ENCODE assay signal across 1 fruit fly cellular context in the genomic region with DNA sequence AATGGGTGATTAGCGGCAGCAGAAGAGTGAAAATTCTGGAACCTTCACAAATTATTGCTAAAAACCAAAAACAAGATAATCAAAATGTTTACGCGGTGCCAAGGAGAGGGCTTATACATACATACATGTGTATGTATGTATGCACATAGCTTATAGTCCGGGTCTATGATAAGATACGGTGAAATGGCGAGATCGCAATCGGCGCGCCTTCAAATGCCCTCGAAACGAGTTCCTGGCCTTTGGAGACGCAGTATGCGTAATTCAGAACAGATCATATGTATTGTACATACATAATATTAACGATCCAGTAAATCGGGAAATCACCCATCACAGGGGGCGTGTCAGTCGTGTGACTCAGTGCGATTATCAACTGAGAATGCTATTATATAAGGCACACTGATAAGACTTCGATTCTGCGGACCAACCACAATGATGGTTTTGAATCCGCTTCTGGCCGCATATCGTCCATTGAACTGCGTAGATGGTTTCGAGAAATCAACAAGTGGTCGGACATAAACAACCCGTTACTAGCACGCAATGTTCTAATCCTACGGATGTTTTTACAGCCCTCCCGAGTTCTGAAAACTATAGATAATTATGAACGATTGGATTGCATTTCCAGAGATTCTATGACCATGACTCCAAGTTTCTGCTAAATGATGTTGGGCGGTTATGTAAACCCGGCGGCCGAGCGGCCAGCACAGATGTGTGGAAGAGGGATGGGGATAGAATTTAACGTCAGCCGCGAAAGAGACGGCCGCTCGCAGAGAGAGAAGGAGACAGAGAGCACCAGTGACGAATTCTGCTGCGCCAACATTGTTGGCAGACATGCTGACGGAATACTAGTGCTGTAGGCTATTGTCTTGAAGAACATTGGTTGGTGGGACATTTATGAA.
TF ChIP-seq lines count a peak whose summit lies in the region.

No protein-coding gene starts in this region.

TF ChIP-seq in whole organism, embryonic, 481 proteins besides CTCF, POLR2A, EP300 and RAD21 (continued from another document and continues in another):
- peak; percentile 88 for TF ChIP-seq Med (GFP tag; lab: Kevin White, UChicago)
- no peak for TF ChIP-seq CG6813 (GFP tag; optimal IDR thresholded peaks at IDR 0.05; lab: Kevin White, UChicago)
- TF ChIP-seq Oli (tag; optimal IDR thresholded peaks at IDR 0.05; lab: Kevin White, UChicago), result no peak
- no peak for TF ChIP-seq CG33557 (GFP tag; optimal IDR thresholded peaks at IDR 0.05; lab: Kevin White, UChicago)
- no peak for TF ChIP-seq E2f2 (GFP tag; IDR thresholded peaks at IDR 0.05; lab: Robert Waterston, UW)
- no peak for TF ChIP-seq H2.0 (GFP tag; IDR thresholded peaks at IDR 0.05; lab: Robert Waterston, UW)
- no peak for TF ChIP-seq lilli (GFP tag; optimal IDR thresholded peaks at IDR 0.05; lab: Kevin White, UChicago)
- peak; percentile 28 for TF ChIP-seq row (GFP tag; IDR thresholded peaks at IDR 0.05; lab: Robert Waterston, UW)
- TF ChIP-seq Drgx (GFP tag; IDR thresholded peaks at IDR 0.05; lab: Robert Waterston, UW), result no peak
- no peak for TF ChIP-seq CG11247 (GFP tag; IDR thresholded peaks at IDR 0.05; lab: Robert Waterston, UW)
- TF ChIP-seq odd (GFP tag; optimal IDR thresholded peaks at IDR 0.05; lab: Kevin White, UChicago), result no peak
- TF ChIP-seq ap (GFP tag; IDR thresholded peaks at IDR 0.05; lab: Robert Waterston, UW), result no peak
- no peak for TF ChIP-seq Awh (GFP tag; IDR thresholded peaks at IDR 0.05; lab: Robert Waterston, UW)
- TF ChIP-seq Mad (GFP tag; optimal IDR thresholded peaks at IDR 0.05; lab: Kevin White, UChicago), result no peak
- TF ChIP-seq CG17359 (tag; optimal IDR thresholded peaks at IDR 0.05; lab: Kevin White, UChicago), result no peak
- peak; percentile 4 for TF ChIP-seq cad (GFP tag; optimal IDR thresholded peaks at IDR 0.05; lab: Kevin White, UChicago)
- TF ChIP-seq CG9817 (tag; optimal IDR thresholded peaks at IDR 0.05; lab: Kevin White, UChicago), result no peak
- TF ChIP-seq CG2678 (tag; optimal IDR thresholded peaks at IDR 0.05; lab: Kevin White, UChicago), result no peak
- TF ChIP-seq Bdp1 (GFP tag; optimal IDR thresholded peaks at IDR 0.05; lab: Kevin White, UChicago), result no peak
- no peak for TF ChIP-seq schlank (tag; optimal IDR thresholded peaks at IDR 0.05; lab: Kevin White, UChicago)
- TF ChIP-seq ind (GFP tag; optimal IDR thresholded peaks at IDR 0.05; lab: Kevin White, UChicago), result no peak
- TF ChIP-seq CG9215 (GFP tag; IDR thresholded peaks at IDR 0.05; lab: Robert Waterston, UW), result no peak
- TF ChIP-seq stwl (tag; optimal IDR thresholded peaks at IDR 0.05; lab: Kevin White, UChicago), result peak; percentile 3
- TF ChIP-seq CG16813 (GFP tag; IDR thresholded peaks at IDR 0.05; lab: Robert Waterston, UW; ENCODE audit: partially characterized antibody), result no peak
- TF ChIP-seq CG17912 (GFP tag; optimal IDR thresholded peaks at IDR 0.05; lab: Kevin White, UChicago), result no peak
- TF ChIP-seq Eip74EF (GFP tag; optimal IDR thresholded peaks at IDR 0.05; lab: Kevin White, UChicago), result peak in 1 of 2 experiments; percentile 18
- TF ChIP-seq dpn (GFP tag; optimal IDR thresholded peaks at IDR 0.05; lab: Kevin White, UChicago), result no peak
- no peak for TF ChIP-seq dimm (GFP tag; IDR thresholded peaks at IDR 0.05; lab: Robert Waterston, UW)
- no peak for TF ChIP-seq Elba2 (GFP tag; optimal IDR thresholded peaks at IDR 0.05; lab: Kevin White, UChicago)
- TF ChIP-seq dan (GFP tag; IDR thresholded peaks at IDR 0.05; lab: Robert Waterston, UW), result no peak
- TF ChIP-seq otp (GFP tag; IDR thresholded peaks at IDR 0.05; lab: Robert Waterston, UW), result 0 out of 3 replicates have a peak, but pooled peaks have one; percentile 27
- TF ChIP-seq CG32532 (GFP tag; IDR thresholded peaks at IDR 0.05; lab: Robert Waterston, UW), result peak; percentile 5; the same call in 1 of the 2 replicates
- peak; percentile 65 for TF ChIP-seq exex (tag; optimal IDR thresholded peaks at IDR 0.05; lab: Kevin White, UChicago)
- TF ChIP-seq bab2 (GFP tag; optimal IDR thresholded peaks at IDR 0.05; lab: Kevin White, UChicago), result no peak
- TF ChIP-seq unc-4 (GFP tag; IDR thresholded peaks at IDR 0.05; lab: Robert Waterston, UW; ENCODE audit: partially characterized antibody), result no peak
- TF ChIP-seq CG12104 (GFP tag; optimal IDR thresholded peaks at IDR 0.05; lab: Kevin White, UChicago), result no peak
- TF ChIP-seq eyg (GFP tag; optimal IDR thresholded peaks at IDR 0.05; lab: Kevin White, UChicago), result no peak
- no peak; the same call in 1 of the 2 replicates for TF ChIP-seq CG17328 (GFP tag; IDR thresholded peaks at IDR 0.05; lab: Robert Waterston, UW)
- no peak for TF ChIP-seq CG6791 (GFP tag; IDR thresholded peaks at IDR 0.05; lab: Robert Waterston, UW; ENCODE audit: partially characterized antibody)
- TF ChIP-seq Hmx (GFP tag; optimal IDR thresholded peaks at IDR 0.05; lab: Kevin White, UChicago), result no peak
- TF ChIP-seq CG34224 (GFP tag; IDR thresholded peaks at IDR 0.05; lab: Robert Waterston, UW; ENCODE audit: partially characterized antibody), result no peak
- TF ChIP-seq Dbx (GFP tag; IDR thresholded peaks at IDR 0.05; lab: Robert Waterston, UW), result no peak
- TF ChIP-seq CG8290 (GFP tag; optimal IDR thresholded peaks at IDR 0.05; lab: Kevin White, UChicago), result no peak
- peak in 1 of 2 experiments; percentile 53 for TF ChIP-seq CG8290 (tag; optimal IDR thresholded peaks at IDR 0.05; lab: Kevin White, UChicago)
- TF ChIP-seq Rfx (GFP tag; IDR thresholded peaks at IDR 0.05; lab: Robert Waterston, UW), result peak; percentile 58
- no peak for TF ChIP-seq CG7928 (GFP tag; optimal IDR thresholded peaks at IDR 0.05; lab: Kevin White, UChicago)
- no peak for TF ChIP-seq hbn (GFP tag; IDR thresholded peaks at IDR 0.05; lab: Robert Waterston, UW; ENCODE audit: partially characterized antibody)
- TF ChIP-seq Usf (GFP tag; optimal IDR thresholded peaks at IDR 0.05; lab: Kevin White, UChicago), result no peak
- no peak for TF ChIP-seq nmo (GFP tag; optimal IDR thresholded peaks at IDR 0.05; lab: Kevin White, UChicago)
- peak; percentile 47 for TF ChIP-seq bigmax (GFP tag; optimal IDR thresholded peaks at IDR 0.05; lab: Kevin White, UChicago)
- TF ChIP-seq gcm (GFP tag; optimal IDR thresholded peaks at IDR 0.05; lab: Kevin White, UChicago), result no peak
- no peak for TF ChIP-seq pros (GFP tag; optimal IDR thresholded peaks at IDR 0.05; lab: Kevin White, UChicago)
- no peak for TF ChIP-seq CG3726 (GFP tag; IDR thresholded peaks at IDR 0.05; lab: Robert Waterston, UW)
- TF ChIP-seq ato (GFP tag; IDR thresholded peaks at IDR 0.05; lab: Robert Waterston, UW; ENCODE audit: partially characterized antibody), result no peak
- no peak for TF ChIP-seq jigr1 (GFP tag; IDR thresholded peaks at IDR 0.05; lab: Robert Waterston, UW)
- TF ChIP-seq emc (GFP tag; optimal IDR thresholded peaks at IDR 0.05; lab: Kevin White, UChicago), result no peak
- TF ChIP-seq phol (tag; optimal IDR thresholded peaks at IDR 0.05; lab: Kevin White, UChicago), result no peak
- no peak for TF ChIP-seq CG1603 (tag; optimal IDR thresholded peaks at IDR 0.05; lab: Kevin White, UChicago)
- TF ChIP-seq D (optimal IDR thresholded peaks at IDR 0.05; lab: Kevin White, UChicago), result no peak
- TF ChIP-seq D (GFP tag; optimal IDR thresholded peaks at IDR 0.05; lab: Kevin White, UChicago), result no peak
- peak; percentile 59 to 63 for TF ChIP-seq Trl (optimal IDR thresholded peaks at IDR 0.05; lab: Kevin White, UChicago)
- no peak for TF ChIP-seq Trl (GFP tag; optimal IDR thresholded peaks at IDR 0.05; lab: Kevin White, UChicago)
- TF ChIP-seq CG11456 (GFP tag; IDR thresholded peaks at IDR 0.05; lab: Robert Waterston, UW), result peak; percentile 63; the same call in 1 of the 3 replicates
- no peak for TF ChIP-seq wek (GFP tag; optimal IDR thresholded peaks at IDR 0.05; lab: Kevin White, UChicago)
- TF ChIP-seq pan (optimal IDR thresholded peaks at IDR 0.05; lab: Kevin White, UChicago), result no peak
- TF ChIP-seq pan (GFP tag; optimal IDR thresholded peaks at IDR 0.05 in 1 of 2, IDR thresholded peaks at IDR 0.05 in 1 of 2), result no peak
- TF ChIP-seq NK7.1 (GFP tag; optimal IDR thresholded peaks at IDR 0.05; lab: Kevin White, UChicago), result no peak
- no peak for TF ChIP-seq Optix (GFP tag; IDR thresholded peaks at IDR 0.05; lab: Robert Waterston, UW)
- no peak for TF ChIP-seq Atf-2 (GFP tag; optimal IDR thresholded peaks at IDR 0.05; lab: Kevin White, UChicago)
- no peak for TF ChIP-seq CG4707 (GFP tag; optimal IDR thresholded peaks at IDR 0.05; lab: Kevin White, UChicago)
- TF ChIP-seq Jarid2 (GFP tag; optimal IDR thresholded peaks at IDR 0.05; lab: Kevin White, UChicago), result no peak
- no peak for TF ChIP-seq en (GFP tag; optimal IDR thresholded peaks at IDR 0.05; lab: Kevin White, UChicago)
- no peak for TF ChIP-seq CG18599 (GFP tag; optimal IDR thresholded peaks at IDR 0.05; lab: Kevin White, UChicago)
- no peak for TF ChIP-seq CHES-1-like (GFP tag; optimal IDR thresholded peaks at IDR 0.05; lab: Kevin White, UChicago)
- TF ChIP-seq shn (GFP tag; optimal IDR thresholded peaks at IDR 0.05; lab: Kevin White, UChicago), result peak; percentile 17
- TF ChIP-seq TFAM (GFP tag; optimal IDR thresholded peaks at IDR 0.05; lab: Kevin White, UChicago), result no peak
- TF ChIP-seq chm (GFP tag; IDR thresholded peaks at IDR 0.05; lab: Robert Waterston, UW), result peak; percentile 12; the same call in 1 of the 2 replicates
- no peak for TF ChIP-seq dmrt99B (tag; optimal IDR thresholded peaks at IDR 0.05; lab: Kevin White, UChicago)
- TF ChIP-seq Dad (GFP tag; optimal IDR thresholded peaks at IDR 0.05; lab: Kevin White, UChicago), result no peak
- TF ChIP-seq CG1233 (GFP tag; optimal IDR thresholded peaks at IDR 0.05; lab: Kevin White, UChicago), result no peak
- TF ChIP-seq HmgD (GFP tag; optimal IDR thresholded peaks at IDR 0.05; lab: Kevin White, UChicago), result no peak
- TF ChIP-seq Dfd (GFP tag; optimal IDR thresholded peaks at IDR 0.05; lab: Kevin White, UChicago), result no peak
- no peak for TF ChIP-seq org-1 (GFP tag; optimal IDR thresholded peaks at IDR 0.05; lab: Kevin White, UChicago)
- TF ChIP-seq tap (tag; optimal IDR thresholded peaks at IDR 0.05; lab: Kevin White, UChicago), result no peak
- no peak for TF ChIP-seq CG8359 (GFP tag; optimal IDR thresholded peaks at IDR 0.05; lab: Kevin White, UChicago; ENCODE audit: borderline replicate concordance)
- no peak for TF ChIP-seq CG16815 (GFP tag; optimal IDR thresholded peaks at IDR 0.05; lab: Kevin White, UChicago)
- no peak for TF ChIP-seq pfk (GFP tag; optimal IDR thresholded peaks at IDR 0.05; lab: Kevin White, UChicago)
- no peak for TF ChIP-seq sima (GFP tag; optimal IDR thresholded peaks at IDR 0.05; lab: Kevin White, UChicago)
- no peak for TF ChIP-seq fd102C (GFP tag; optimal IDR thresholded peaks at IDR 0.05; lab: Kevin White, UChicago)
- TF ChIP-seq Rx (GFP tag; IDR thresholded peaks at IDR 0.05; lab: Robert Waterston, UW), result no peak
- TF ChIP-seq CG10979 (tag; optimal IDR thresholded peaks at IDR 0.05; lab: Kevin White, UChicago), result no peak
- TF ChIP-seq CG10959 (GFP tag; IDR thresholded peaks at IDR 0.05; lab: Robert Waterston, UW), result no peak
- no peak for TF ChIP-seq CG11696 (GFP tag; IDR thresholded peaks at IDR 0.05; lab: Robert Waterston, UW)
- TF ChIP-seq CG14860 (GFP tag; IDR thresholded peaks at IDR 0.05; lab: Robert Waterston, UW; ENCODE audit: partially characterized antibody), result no peak
- TF ChIP-seq fd64A (GFP tag; optimal IDR thresholded peaks at IDR 0.05; lab: Kevin White, UChicago), result no peak
- peak; percentile 60 for TF ChIP-seq NFAT (GFP tag; IDR thresholded peaks at IDR 0.05; lab: Robert Waterston, UW)
- no peak for TF ChIP-seq sens-2 (GFP tag; IDR thresholded peaks at IDR 0.05; lab: Robert Waterston, UW)
- TF ChIP-seq peb (GFP tag; IDR thresholded peaks at IDR 0.05; lab: Robert Waterston, UW), result no peak
- no peak for TF ChIP-seq CG7357 (GFP tag; IDR thresholded peaks at IDR 0.05; lab: Robert Waterston, UW)
- TF ChIP-seq dysf (GFP tag; IDR thresholded peaks at IDR 0.05; lab: Robert Waterston, UW), result no peak
- no peak for TF ChIP-seq gce (GFP tag; IDR thresholded peaks at IDR 0.05; lab: Robert Waterston, UW)
- no peak for TF ChIP-seq slp2 (GFP tag; optimal IDR thresholded peaks at IDR 0.05; lab: Kevin White, UChicago)
- no peak for TF ChIP-seq lab (GFP tag; optimal IDR thresholded peaks at IDR 0.05; lab: Kevin White, UChicago)
- no peak for TF ChIP-seq CG1024 (GFP tag; IDR thresholded peaks at IDR 0.05; lab: Robert Waterston, UW)
- no peak for TF ChIP-seq trh (GFP tag; optimal IDR thresholded peaks at IDR 0.05; lab: Kevin White, UChicago)
- TF ChIP-seq CG16779 (GFP tag; IDR thresholded peaks at IDR 0.05; lab: Robert Waterston, UW), result no peak
- no peak for TF ChIP-seq caup (GFP tag; optimal IDR thresholded peaks at IDR 0.05; lab: Kevin White, UChicago; ENCODE audit: severe bottlenecking)
- TF ChIP-seq Adf1 (GFP tag; IDR thresholded peaks at IDR 0.05; lab: Robert Waterston, UW), result peak; percentile 72
- no peak for TF ChIP-seq ase (GFP tag; IDR thresholded peaks at IDR 0.05; lab: Robert Waterston, UW)
- peak; percentile 61 for TF ChIP-seq sens (GFP tag; lab: Kevin White, UChicago)
- TF ChIP-seq Hand (GFP tag; optimal IDR thresholded peaks at IDR 0.05; lab: Kevin White, UChicago), result no peak
- no peak for TF ChIP-seq ac (GFP tag; optimal IDR thresholded peaks at IDR 0.05; lab: Kevin White, UChicago)
- TF ChIP-seq ranshi (GFP tag; IDR thresholded peaks at IDR 0.05; lab: Robert Waterston, UW), result 0 out of 2 replicates have a peak, but pooled peaks have one; percentile 21
- TF ChIP-seq CG17829 (tag; optimal IDR thresholded peaks at IDR 0.05; lab: Kevin White, UChicago), result no peak
- no peak for TF ChIP-seq HmgZ (tag; optimal IDR thresholded peaks at IDR 0.05; lab: Kevin White, UChicago)
- no peak for TF ChIP-seq CG6272 (GFP tag; IDR thresholded peaks at IDR 0.05; lab: Robert Waterston, UW)
- TF ChIP-seq lola (GFP tag; optimal IDR thresholded peaks at IDR 0.05; lab: Kevin White, UChicago), result no peak
- no peak for TF ChIP-seq CG4617 (GFP tag; optimal IDR thresholded peaks at IDR 0.05; lab: Kevin White, UChicago; ENCODE audit: borderline replicate concordance)
- no peak for TF ChIP-seq HLH54F (GFP tag; optimal IDR thresholded peaks at IDR 0.05; lab: Kevin White, UChicago)
- TF ChIP-seq CG6654 (GFP tag; optimal IDR thresholded peaks at IDR 0.05; lab: Kevin White, UChicago), result no peak
- TF ChIP-seq slou (GFP tag; optimal IDR thresholded peaks at IDR 0.05; lab: Kevin White, UChicago), result no peak
- TF ChIP-seq Xbp1 (GFP tag; optimal IDR thresholded peaks at IDR 0.05; lab: Kevin White, UChicago), result no peak
- TF ChIP-seq CG12299 (tag; optimal IDR thresholded peaks at IDR 0.05; lab: Kevin White, UChicago), result no peak
- peak; percentile 15 for TF ChIP-seq oc (tag; optimal IDR thresholded peaks at IDR 0.05; lab: Kevin White, UChicago)
- TF ChIP-seq kni (GFP tag; optimal IDR thresholded peaks at IDR 0.05; lab: Kevin White, UChicago), result no peak
- TF ChIP-seq CG42726 (GFP tag; IDR thresholded peaks at IDR 0.05; lab: Robert Waterston, UW; ENCODE audit: partially characterized antibody), result no peak
